Fruit fly (Drosophila melanogaster) whole organism, adult: Measurements from ENCODE around the gene Elo68alpha.

Experiments
- CG11617 ChIP-seq: fragments of 200-800 bp; sonication (Bioruptor generic); optimal IDR thresholded peaks from 2 replicates; lab custom pipeline; 2017; ENCODE audit warnings: mild to moderate bottlenecking, missing biosample characterization, missing genetic modification reagents, missing genetic modification characterization
- CG12768 ChIP-seq: fragments of 200-800 bp; sonication (Bioruptor generic); optimal IDR thresholded peaks from 2 replicates; lab custom pipeline; 2017; ENCODE audit warnings: missing biosample characterization, missing genetic modification characterization, mild to moderate bottlenecking, moderate library complexity, missing genetic modification reagents
- CG14711 ChIP-seq: fragments of 200-800 bp; sonication (Bioruptor generic); optimal IDR thresholded peaks from 2 replicates; lab custom pipeline; 2018; ENCODE audit warnings: missing biosample characterization, mild to moderate bottlenecking, missing genetic modification characterization, moderate library complexity
- CG1620 ChIP-seq: fragments of 200-800 bp; sonication (Bioruptor generic); optimal IDR thresholded peaks from 2 replicates; lab custom pipeline; 2016; ENCODE audit warnings: missing biosample characterization, missing genetic modification characterization
- CG33017 ChIP-seq: fragments of 200-800 bp; sonication (Bioruptor generic); optimal IDR thresholded peaks from 2 replicates; lab custom pipeline; 2018; ENCODE audit warnings: missing biosample characterization, mild to moderate bottlenecking, missing genetic modification characterization, moderate library complexity
- CG7101 ChIP-seq: fragments of 200-800 bp; sonication (Bioruptor generic); optimal IDR thresholded peaks from 2 replicates; lab custom pipeline; 2018; ENCODE audit warnings: missing biosample characterization, mild to moderate bottlenecking, missing genetic modification characterization, moderate library complexity
- Clk ChIP-seq: fragments of 200-800 bp; sonication (Bioruptor generic); optimal IDR thresholded peaks from 2 replicates; lab custom pipeline; 2017; ENCODE audit warnings: missing biosample characterization, missing genetic modification characterization
- Hr96 ChIP-seq: fragments of 200-800 bp; sonication (Bioruptor generic); optimal IDR thresholded peaks from 2 replicates; lab custom pipeline; 2016; ENCODE audit warnings: missing biosample characterization, missing genetic modification characterization
- cnc ChIP-seq, 2 experiments: fragments of >200 bp; optimal IDR thresholded peaks; 2 replicates each; lab custom pipeline; 2017
- kay ChIP-seq: fragments of 200-800 bp; sonication (Bioruptor generic); peaks from one replicate; lab custom pipeline; 2016; ENCODE audit warnings: missing biosample characterization, missing genetic modification characterization, borderline replicate concordance
- pad ChIP-seq: fragments of 200-800 bp; sonication (Bioruptor generic); optimal IDR thresholded peaks from 3 replicates; lab custom pipeline; 2017; ENCODE audit warnings: missing biosample characterization, missing genetic modification characterization, mild to moderate bottlenecking, moderate library complexity, missing genetic modification reagents
- toe ChIP-seq: fragments of 200-800 bp; sonication (Bioruptor generic); optimal IDR thresholded peaks from 2 replicates; lab custom pipeline; 2016; ENCODE audit warnings: missing biosample characterization, missing genetic modification characterization

DNA sequence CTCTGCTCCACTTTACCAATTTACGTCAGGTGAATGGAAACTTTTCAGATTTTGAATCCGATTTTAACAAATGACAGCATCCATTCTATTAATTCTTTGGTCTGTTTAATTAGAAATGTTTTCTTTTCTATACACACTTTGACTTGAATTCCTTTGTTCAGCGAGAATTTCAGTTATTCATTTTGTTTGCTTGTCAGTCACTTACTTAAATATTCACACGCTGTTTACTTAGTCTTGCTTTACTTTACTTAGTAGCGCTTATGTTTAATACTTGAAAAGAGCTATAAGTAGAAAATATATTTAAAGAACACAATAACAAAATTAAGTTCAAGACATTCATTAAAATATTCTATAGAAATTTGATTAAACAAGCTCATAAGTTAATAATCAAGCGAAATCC, 4.6 kb upstream of the Elo68alpha start, which contains the start of gene CG32073:
- no peak for TF ChIP-seq kay (GFP tag; lab: Kevin White, UChicago)
- no peak for TF ChIP-seq pad (GFP tag; lab: Kevin White, UChicago)
- TF ChIP-seq CG14711 (tag; lab: Kevin White, UChicago), result no peak
- TF ChIP-seq toe (GFP tag; lab: Kevin White, UChicago), result no peak
- TF ChIP-seq CG12768 (GFP tag; lab: Kevin White, UChicago), result no peak
- TF ChIP-seq Hr96 (GFP tag; lab: Kevin White, UChicago), result no peak
- no peak for TF ChIP-seq CG11617 (GFP tag; lab: Kevin White, UChicago)
- TF ChIP-seq CG7101 (tag; lab: Kevin White, UChicago), result no peak
- no peak for TF ChIP-seq CG1620 (GFP tag; lab: Kevin White, UChicago)
- no peak for TF ChIP-seq CG33017 (tag; lab: Kevin White, UChicago)
- no peak for TF ChIP-seq cnc (optimal IDR thresholded peaks at IDR 0.05; lab: Kevin White, UChicago)
- TF ChIP-seq Clk (GFP tag; lab: Kevin White, UChicago), result no peak
